Fruit fly (Drosophila melanogaster) whole organism, embryonic: Measurements from ENCODE around the gene CG7484.

Experiments used
- Bteb2 ChIP-seq: fragments of 200-800 bp; sonication (Bioruptor generic); optimal IDR thresholded peaks from 2 replicates; lab custom pipeline; 2016; ENCODE audit warnings: missing biosample characterization, missing genetic modification characterization
- CG11504 ChIP-seq: fragments of 200-800 bp; sonication (Bioruptor generic); optimal IDR thresholded peaks from 3 replicates; lab custom pipeline; 2019; ENCODE audit warnings: missing biosample characterization, mild to moderate bottlenecking, missing genetic modification characterization, moderate library complexity
- CG1233 ChIP-seq: fragments of 200-800 bp; sonication (Bioruptor generic); optimal IDR thresholded peaks from 4 replicates; lab custom pipeline; 2018; ENCODE audit warnings: missing biosample characterization, mild to moderate bottlenecking, missing genetic modification characterization
- CG12391 ChIP-seq: fragments of 200-800 bp; sonication (Bioruptor generic); optimal IDR thresholded peaks from 3 replicates; lab custom pipeline; 2018; ENCODE audit warnings: missing biosample characterization, mild to moderate bottlenecking, missing genetic modification characterization, moderate library complexity
- CG12659 ChIP-seq: fragments of 200-800 bp; sonication (Bioruptor generic); optimal IDR thresholded peaks from 3 replicates; lab custom pipeline; 2017; ENCODE audit warnings: mild to moderate bottlenecking, missing biosample characterization, missing genetic modification reagents, missing genetic modification characterization
- CG13287 ChIP-seq: fragments of 200-800 bp; sonication (Bioruptor generic); IDR thresholded peaks from 2 replicates; pipeline ENCODE4 v1.3.6; 2022; ENCODE audit warnings: missing biosample characterization, missing genetic modification characterization; ENCODE audit not compliant: partially characterized antibody
- CG13775 ChIP-seq: fragments of 200-800 bp; sonication (Bioruptor generic); optimal IDR thresholded peaks from 3 replicates; lab custom pipeline; 2017; ENCODE audit warnings: missing biosample characterization, mild to moderate bottlenecking, missing genetic modification characterization
- CG14860 ChIP-seq: fragments of 200-800 bp; sonication (Bioruptor generic); IDR thresholded peaks from 3 replicates; pipeline ENCODE4 v1.3.6; 2022; ENCODE audit warnings: missing biosample characterization, missing genetic modification characterization; ENCODE audit not compliant: partially characterized antibody
- CG15601 ChIP-seq: fragments of 200-800 bp; sonication (Bioruptor generic); optimal IDR thresholded peaks from 3 replicates; lab custom pipeline; 2019; ENCODE audit warnings: missing biosample characterization, mild to moderate bottlenecking, missing genetic modification characterization, moderate library complexity
- CG16863 ChIP-seq: fragments of 200-800 bp; sonication (Bioruptor generic); optimal IDR thresholded peaks from 3 replicates; lab custom pipeline; 2016; ENCODE audit warnings: missing biosample characterization, missing genetic modification characterization
- CG2120 ChIP-seq: fragments of 200-800 bp; sonication (Bioruptor generic); optimal IDR thresholded peaks from 3 replicates; lab custom pipeline; 2016; ENCODE audit warnings: missing biosample characterization, missing genetic modification characterization
- CG2129 ChIP-seq: fragments of 200-800 bp; sonication (Bioruptor generic); IDR thresholded peaks from 2 replicates; pipeline ENCODE4 v1.3.6; 2022; ENCODE audit warnings: missing biosample characterization, missing genetic modification characterization; ENCODE audit not compliant: partially characterized antibody
- CG30403 ChIP-seq: fragments of 200-800 bp; sonication (Bioruptor generic); optimal IDR thresholded peaks from 3 replicates; lab custom pipeline; 2016; ENCODE audit warnings: missing biosample characterization, missing genetic modification characterization
- CG30431 ChIP-seq: fragments of 200-800 bp; sonication (Bioruptor generic); optimal IDR thresholded peaks from 2 replicates; lab custom pipeline; 2017; ENCODE audit warnings: missing biosample characterization, missing genetic modification characterization
- CG31441 ChIP-seq: fragments of 200-800 bp; sonication (Bioruptor generic); IDR thresholded peaks from 2 replicates; pipeline ENCODE4 v1.3.6; 2022; ENCODE audit warnings: missing biosample characterization, missing genetic modification characterization
- CG33213 ChIP-seq: fragments of 200-800 bp; sonication (Bioruptor generic); optimal IDR thresholded peaks from 3 replicates; lab custom pipeline; 2016; ENCODE audit warnings: missing biosample characterization, missing genetic modification characterization
- CG34422 ChIP-seq: fragments of 200-800 bp; sonication (Bioruptor generic); IDR thresholded peaks from 3 replicates; pipeline ENCODE4 v1.3.6; 2022; ENCODE audit warnings: missing biosample characterization, missing genetic modification characterization
- CG3838 ChIP-seq: fragments of 200-800 bp; sonication (Bioruptor generic); optimal IDR thresholded peaks from 3 replicates; lab custom pipeline; 2016; ENCODE audit warnings: missing biosample characterization, missing genetic modification characterization
- CG4820 ChIP-seq: fragments of 200-800 bp; sonication (Bioruptor generic); optimal IDR thresholded peaks from 3 replicates; lab custom pipeline; 2016; ENCODE audit warnings: missing biosample characterization, missing genetic modification characterization
- CG7357 ChIP-seq: fragments of 200-800 bp; sonication (Bioruptor generic); IDR thresholded peaks from 3 replicates; pipeline ENCODE4 v1.3.6; 2022; ENCODE audit warnings: missing biosample characterization, missing genetic modification characterization
- CG7928 ChIP-seq: fragments of 200-800 bp; sonication (Bioruptor generic); optimal IDR thresholded peaks from 2 replicates; lab custom pipeline; 2017; ENCODE audit warnings: missing biosample characterization, mild to moderate bottlenecking, missing genetic modification characterization
- CG9727 ChIP-seq: fragments of 200-800 bp; sonication (Bioruptor generic); optimal IDR thresholded peaks from 3 replicates; lab custom pipeline; 2017; ENCODE audit warnings: missing biosample characterization, mild to moderate bottlenecking, missing genetic modification characterization
- CHES-1-like ChIP-seq: fragments of 200-800 bp; sonication (Bioruptor generic); optimal IDR thresholded peaks from 2 replicates; lab custom pipeline; 2016; ENCODE audit warnings: missing biosample characterization, missing genetic modification characterization
- D ChIP-seq, 2 experiments: fragments of 200-800 bp in 1 of 2; fragments of >200 bp in 1 of 2; sonication (Bioruptor generic) in 1 of 2; optimal IDR thresholded peaks; 2 replicates in 1 of 2; 3 replicates in 1 of 2; lab custom pipeline; 2017; ENCODE audit warnings: mild to moderate bottlenecking in 1 of 2, missing biosample characterization in 1 of 2, missing genetic modification characterization in 1 of 2, missing genetic modification reagents in 1 of 2
- Doc3 ChIP-seq: fragments of 200-800 bp; sonication (Bioruptor generic); IDR thresholded peaks from 3 replicates; pipeline ENCODE4 v1.3.6; 2022; ENCODE audit warnings: missing biosample characterization, missing genetic modification characterization; ENCODE audit not compliant: partially characterized antibody
- Fer3 ChIP-seq: fragments of 200-800 bp; sonication (Bioruptor generic); optimal IDR thresholded peaks from 2 replicates; lab custom pipeline; 2018; ENCODE audit warnings: missing biosample characterization, mild to moderate bottlenecking, missing genetic modification characterization, moderate library complexity
- HLH54F ChIP-seq: fragments of 200-800 bp; sonication (Bioruptor generic); optimal IDR thresholded peaks from 3 replicates; lab custom pipeline; 2016; ENCODE audit warnings: missing biosample characterization, missing genetic modification characterization
- Jarid2 ChIP-seq: fragments of 200-800 bp; sonication (Bioruptor generic); optimal IDR thresholded peaks from 3 replicates; lab custom pipeline; 2017; ENCODE audit warnings: mild to moderate bottlenecking, missing biosample characterization, missing genetic modification reagents, missing genetic modification characterization
- MESR4 ChIP-seq: fragments of 200-800 bp; sonication (Bioruptor generic); optimal IDR thresholded peaks from 2 replicates; lab custom pipeline; 2018; ENCODE audit warnings: missing biosample characterization, mild to moderate bottlenecking, missing genetic modification characterization, moderate library complexity
- Mrtf ChIP-seq: fragments of 200-800 bp; sonication (Bioruptor generic); IDR thresholded peaks from 3 replicates; pipeline ENCODE4 v1.3.6; 2022; ENCODE audit warnings: missing biosample characterization, missing genetic modification characterization
- NFAT ChIP-seq: fragments of 200-800 bp; sonication (Bioruptor generic); IDR thresholded peaks from 2 replicates; pipeline ENCODE4 v1.3.6; 2022; ENCODE audit warnings: missing biosample characterization, missing genetic modification characterization
- Xbp1 ChIP-seq: fragments of 200-800 bp; sonication (Bioruptor generic); optimal IDR thresholded peaks from 3 replicates; lab custom pipeline; 2016; ENCODE audit warnings: missing biosample characterization, mild to moderate bottlenecking, missing genetic modification characterization
- abd-A ChIP-seq: fragments of 200-800 bp; sonication (Bioruptor generic); optimal IDR thresholded peaks from 3 replicates; lab custom pipeline; 2019; ENCODE audit warnings: missing biosample characterization, mild to moderate bottlenecking, missing genetic modification characterization, moderate library complexity
- croc ChIP-seq: fragments of 200-800 bp; sonication (Bioruptor generic); conservative IDR thresholded peaks from 3 replicates; pipeline ENCODE4 v1.3.6; 2022; ENCODE audit warnings: missing biosample characterization, missing genetic modification characterization
- gfzf ChIP-seq: fragments of 200-800 bp; sonication (Bioruptor generic); optimal IDR thresholded peaks from 2 replicates; lab custom pipeline; 2016; ENCODE audit warnings: missing biosample characterization, mild to moderate bottlenecking, missing genetic modification characterization, moderate library complexity
- grau ChIP-seq: fragments of 200-800 bp; optimal IDR thresholded peaks from 3 replicates; lab custom pipeline; 2019; ENCODE audit warnings: missing biosample characterization, mild to moderate bottlenecking, missing genetic modification characterization, moderate library complexity
- gsb-n ChIP-seq: fragments of 200-800 bp; sonication (Bioruptor generic); optimal IDR thresholded peaks from 3 replicates; lab custom pipeline; 2018; ENCODE audit warnings: missing biosample characterization, mild to moderate bottlenecking, missing genetic modification characterization
- her ChIP-seq: fragments of 200-800 bp; sonication (Bioruptor generic); optimal IDR thresholded peaks from 2 replicates; lab custom pipeline; 2016; ENCODE audit warnings: missing biosample characterization, missing genetic modification characterization
- hkb ChIP-seq, 2 experiments: fragments of 200-800 bp in 1 of 2; fragments of >200 bp in 1 of 2; sonication (Bioruptor generic) in 1 of 2; IDR thresholded peaks in 1 of 2; optimal IDR thresholded peaks in 1 of 2; 2 replicates each; pipeline versions ENCODE4 v1.3.6 to Lab custom; 2017 to 2022; ENCODE audit warnings: missing biosample characterization in 1 of 2, missing genetic modification characterization in 1 of 2
- oc ChIP-seq: fragments of 200-800 bp; sonication (Bioruptor generic); optimal IDR thresholded peaks from 2 replicates; lab custom pipeline; 2018; ENCODE audit warnings: missing biosample characterization, mild to moderate bottlenecking, missing genetic modification characterization, moderate library complexity
- phol ChIP-seq: fragments of 200-800 bp; sonication (Bioruptor generic); optimal IDR thresholded peaks from 3 replicates; lab custom pipeline; 2018; ENCODE audit warnings: missing biosample characterization, mild to moderate bottlenecking, missing genetic modification characterization, moderate library complexity
- pita ChIP-seq: fragments of 200-800 bp; sonication (Bioruptor generic); optimal IDR thresholded peaks from 2 replicates; lab custom pipeline; 2017; ENCODE audit warnings: missing biosample characterization, mild to moderate bottlenecking, missing genetic modification characterization
- tll ChIP-seq, 2 experiments: fragments of 200-800 bp in 1 of 2; fragments of >200 bp in 1 of 2; sonication (Bioruptor generic) in 1 of 2; optimal IDR thresholded peaks; 2 replicates each; lab custom pipeline; 2017 to 2019; ENCODE audit warnings: missing biosample characterization in 2 of 2, missing genetic modification characterization in 2 of 2, mild to moderate bottlenecking in 1 of 2, moderate library complexity in 1 of 2
- wdn ChIP-seq: fragments of 200-800 bp; sonication (Bioruptor generic); IDR thresholded peaks from 2 replicates; pipeline ENCODE4 v1.3.6; 2022; ENCODE audit warnings: missing biosample characterization, missing genetic modification characterization
- zen ChIP-seq: fragments of 200-800 bp; sonication (Bioruptor generic); optimal IDR thresholded peaks from 3 replicates; lab custom pipeline; 2018; ENCODE audit warnings: missing biosample characterization, mild to moderate bottlenecking, missing genetic modification characterization, moderate library complexity
- zen2 ChIP-seq: fragments of 200-800 bp; sonication (Bioruptor generic); IDR thresholded peaks from 3 replicates; pipeline ENCODE4 v1.3.6; 2022; ENCODE audit warnings: missing biosample characterization, missing genetic modification characterization; ENCODE audit not compliant: partially characterized antibody

The CG7484 gene

dm6 chr3L:17668945-17669779 lies 14.7 kb downstream of the CG7484 start, which contains the start of gene Crtc (continued):
- TF ChIP-seq CG7928 (GFP tag; lab: Kevin White, UChicago) = peak; percentile 79
- peak; percentile 13 for TF ChIP-seq CG2120 (GFP tag; lab: Kevin White, UChicago)
- peak; percentile 25 for TF ChIP-seq CG12659 (GFP tag; lab: Kevin White, UChicago)
- peak; percentile 16 for TF ChIP-seq CG1233
- TF ChIP-seq croc = no peak
- TF ChIP-seq CG30403 (GFP tag; lab: Kevin White, UChicago) = peak; percentile 50
- peak; percentile 41 for TF ChIP-seq CG2129 (GFP tag; lab: Robert Waterston, UW)
- TF ChIP-seq CG16863 (GFP tag; lab: Kevin White, UChicago) = no peak
- TF ChIP-seq phol (tag; lab: Kevin White, UChicago) = peak; percentile 29
- peak; percentile 26 for TF ChIP-seq zen2 (GFP tag; lab: Robert Waterston, UW)
- peak; percentile 44 for TF ChIP-seq CG12391 (tag; lab: Kevin White, UChicago)
- peak; percentile 81 for TF ChIP-seq pita
- TF ChIP-seq gsb-n (tag; lab: Kevin White, UChicago) = no peak
- peak; percentile 77; the same call in 1 of the 2 replicates for TF ChIP-seq NFAT
- TF ChIP-seq wdn (GFP tag; lab: Robert Waterston, UW) = no peak
- TF ChIP-seq CG30431 = no peak
- no peak for TF ChIP-seq tll (GFP tag; optimal IDR thresholded peaks at IDR 0.05; lab: Kevin White, UChicago)
- TF ChIP-seq Xbp1 (GFP tag; lab: Kevin White, UChicago) = peak; percentile 6
- TF ChIP-seq CG7357 = no peak
- peak; percentile 37 for TF ChIP-seq CHES-1-like (GFP tag; lab: Kevin White, UChicago)
- TF ChIP-seq CG13775 = peak; percentile 23
- peak; percentile 46 for TF ChIP-seq CG33213 (GFP tag; lab: Kevin White, UChicago)
- TF ChIP-seq gfzf = peak; percentile 90
- peak; percentile 9 for TF ChIP-seq grau (tag; lab: Kevin White, UChicago)
- no peak for TF ChIP-seq HLH54F (GFP tag; lab: Kevin White, UChicago)
- peak; percentile 72 for TF ChIP-seq CG13287 (GFP tag; lab: Robert Waterston, UW)
- TF ChIP-seq CG14860 (GFP tag; lab: Robert Waterston, UW) = peak; percentile 76
- TF ChIP-seq Bteb2 (GFP tag; lab: Kevin White, UChicago) = no peak
- peak; percentile 0 for TF ChIP-seq her
- no peak for TF ChIP-seq Fer3
- TF ChIP-seq CG9727 (GFP tag; lab: Kevin White, UChicago) = peak; percentile 0
- TF ChIP-seq CG34422 (GFP tag; lab: Robert Waterston, UW) = peak; percentile 53; the same call in 1 of the 3 replicates
- TF ChIP-seq CG4820 (GFP tag; lab: Kevin White, UChicago) = peak; percentile 38
- peak; percentile 90 for TF ChIP-seq MESR4 (GFP tag; lab: Kevin White, UChicago)
- TF ChIP-seq hkb (optimal IDR thresholded peaks at IDR 0.05; lab: Kevin White, UChicago) = no peak
- TF ChIP-seq hkb (GFP tag; IDR thresholded peaks at IDR 0.05; lab: Robert Waterston, UW) = no peak
- TF ChIP-seq oc = no peak
- no peak for TF ChIP-seq Mrtf
- TF ChIP-seq CG3838 (GFP tag; lab: Kevin White, UChicago) = no peak
- peak; percentile 48; the same call in 2 of the 3 replicates for TF ChIP-seq Doc3 (GFP tag; lab: Robert Waterston, UW)
- TF ChIP-seq CG15601 (tag; lab: Kevin White, UChicago) = no peak
- peak; percentile 35 for TF ChIP-seq CG11504
- TF ChIP-seq CG31441 = 0 out of 2 replicates have a peak, but pooled peaks have one; percentile 25
- no peak for TF ChIP-seq abd-A (tag; lab: Kevin White, UChicago)
- TF ChIP-seq D (optimal IDR thresholded peaks at IDR 0.05; lab: Kevin White, UChicago) = peak; percentile 63
- TF ChIP-seq D (GFP tag; optimal IDR thresholded peaks at IDR 0.05; lab: Kevin White, UChicago) = no peak
- TF ChIP-seq Jarid2 (GFP tag; lab: Kevin White, UChicago) = peak; percentile 46
- no peak for TF ChIP-seq zen
